Worm (Caenorhabditis elegans) whole organism, young adult: ENCODE data around the gene C08F11.3.

Experiments
- B0261.1 ChIP-seq: sonication (generic microtip); optimal IDR thresholded peaks from 2 replicates; lab custom pipeline; 2016; ENCODE audit warnings: mild to moderate bottlenecking, missing genetic modification characterization, moderate library complexity, missing compliant biosample characterization
- B0336.3 ChIP-seq: fragments of 200-800 bp; sonication (Bioruptor generic); IDR thresholded peaks from 2 replicates; pipeline ENCODE4 v1.3.6; 2022; ENCODE audit warnings: missing genetic modification characterization, missing compliant biosample characterization
- D2030.7 ChIP-seq: fragments of 200-800 bp; sonication (Bioruptor generic); IDR thresholded peaks from 2 replicates; pipeline ENCODE4 v1.3.6; 2022; ENCODE audit warnings: missing genetic modification reagents, missing genetic modification characterization, missing compliant biosample characterization
- F33H1.4 ChIP-seq: fragments of 200-800 bp; sonication (Bioruptor generic); IDR thresholded peaks from 2 replicates; pipeline ENCODE4 v1.3.6; 2022; ENCODE audit warnings: missing genetic modification reagents, missing genetic modification characterization, missing compliant biosample characterization
- F37B4.10 ChIP-seq: fragments of 200-800 bp; sonication (Bioruptor generic); IDR thresholded peaks from 2 replicates; pipeline ENCODE4 v1.3.6; 2022; ENCODE audit warnings: missing genetic modification characterization, missing compliant biosample characterization
- F39B2.1 ChIP-seq: fragments of 200-800 bp; sonication (Bioruptor generic); IDR thresholded peaks from 2 replicates; pipeline ENCODE4 v1.3.6; 2022; ENCODE audit warnings: missing genetic modification reagents, missing genetic modification characterization, missing compliant biosample characterization
- F49E8.2 ChIP-seq: sonication (generic microtip); optimal IDR thresholded peaks from 3 replicates; lab custom pipeline; 2017; ENCODE audit warnings: missing genetic modification characterization, mild to moderate bottlenecking, missing compliant biosample characterization, antibody characterized with exemption, moderate library complexity; ENCODE audit not compliant: insufficient read depth
- F55B11.4 ChIP-seq: sonication (generic microtip); optimal IDR thresholded peaks from 2 replicates; lab custom pipeline; 2016; ENCODE audit warnings: missing compliant biosample characterization, missing genetic modification characterization, borderline replicate concordance; ENCODE audit not compliant: insufficient read depth
- T26A5.8 ChIP-seq: sonication (generic microtip); optimal IDR thresholded peaks from 2 replicates; lab custom pipeline; 2016; ENCODE audit warnings: missing genetic modification characterization, missing compliant biosample characterization
- Y53G8AR.9 ChIP-seq: fragments of 200-800 bp; sonication (Bioruptor generic); conservative IDR thresholded peaks from 2 replicates; pipeline ENCODE4 v1.3.6; 2022; ENCODE audit warnings: missing genetic modification reagents, missing genetic modification characterization, missing compliant biosample characterization
- Y67H2A.10 ChIP-seq: fragments of 200-800 bp; sonication (Bioruptor generic); conservative IDR thresholded peaks from 2 replicates; pipeline ENCODE4 v1.3.6; 2022; ENCODE audit warnings: missing genetic modification reagents, missing genetic modification characterization, missing compliant biosample characterization
- Y79H2A.3 ChIP-seq: fragments of 200-800 bp; sonication (Bioruptor generic); conservative IDR thresholded peaks from 2 replicates; pipeline ENCODE4 v1.3.6; 2022; ENCODE audit warnings: missing genetic modification reagents, missing genetic modification characterization, missing compliant biosample characterization
- ZK185.1 ChIP-seq: sonication (generic microtip); optimal IDR thresholded peaks from 2 replicates; lab custom pipeline; 2016; ENCODE audit warnings: mild to moderate bottlenecking, missing genetic modification characterization, missing compliant biosample characterization; ENCODE audit not compliant: poor library complexity, severe bottlenecking
- atf-7 ChIP-seq: sonication (generic microtip); optimal IDR thresholded peaks from 2 replicates; lab custom pipeline; 2017; ENCODE audit warnings: mild to moderate bottlenecking, missing genetic modification characterization, missing compliant biosample characterization
- attf-6 ChIP-seq: fragments of 200-800 bp; sonication (Bioruptor generic); IDR thresholded peaks from 2 replicates; pipeline ENCODE4 v1.3.6; 2022; ENCODE audit warnings: missing genetic modification reagents, missing genetic modification characterization, missing compliant biosample characterization
- bed-1 ChIP-seq: fragments of 200-800 bp; sonication (Bioruptor generic); IDR thresholded peaks from 2 replicates; pipeline ENCODE4 v1.3.6; 2022; ENCODE audit warnings: missing genetic modification reagents, missing genetic modification characterization, missing compliant biosample characterization
- cebp-2 ChIP-seq: fragments of 200-800 bp; sonication (Bioruptor generic); IDR thresholded peaks from 2 replicates; pipeline ENCODE4 v1.3.6; 2022; ENCODE audit warnings: missing genetic modification characterization, missing compliant biosample characterization
- ceh-58 ChIP-seq: fragments of 200-800 bp; sonication (Bioruptor generic); IDR thresholded peaks from 2 replicates; pipeline ENCODE4 v1.3.6; 2022; ENCODE audit warnings: missing genetic modification characterization, missing compliant biosample characterization
- ceh-91 ChIP-seq: fragments of 200-800 bp; sonication (Bioruptor generic); IDR thresholded peaks from 2 replicates; pipeline ENCODE4 v1.3.6; 2022; ENCODE audit warnings: missing genetic modification reagents, missing genetic modification characterization, missing compliant biosample characterization
- dpff-1 ChIP-seq: sonication (generic microtip); optimal IDR thresholded peaks from 2 replicates; lab custom pipeline; 2017; ENCODE audit warnings: mild to moderate bottlenecking, missing genetic modification characterization, missing compliant biosample characterization
- efl-1 ChIP-seq: fragments of 150-350 bp; optimal IDR thresholded peaks from 2 replicates; lab custom pipeline; 2014; ENCODE audit warnings: missing biosample characterization, missing genetic modification reagents, missing genetic modification characterization
- ekl-4 ChIP-seq: fragments of 200-800 bp; sonication (Bioruptor generic); IDR thresholded peaks from 2 replicates; pipeline ENCODE4 v1.3.6; 2022; ENCODE audit warnings: missing genetic modification reagents, missing genetic modification characterization, missing compliant biosample characterization
- gei-17 ChIP-seq: fragments of 200-800 bp; sonication (Bioruptor generic); optimal IDR thresholded peaks from 2 replicates; lab custom pipeline; 2018; ENCODE audit warnings: mild to moderate bottlenecking, missing genetic modification characterization, missing compliant biosample characterization
- hlh-12 ChIP-seq: sonication (generic microtip); optimal IDR thresholded peaks from 2 replicates; lab custom pipeline; 2016; ENCODE audit warnings: missing genetic modification characterization, missing compliant biosample characterization
- hrde-1 ChIP-seq: sonication (generic microtip); optimal IDR thresholded peaks from 2 replicates; lab custom pipeline; 2016; ENCODE audit warnings: missing genetic modification characterization, mild to moderate bottlenecking, missing compliant biosample characterization, moderate library complexity, missing genotype, missing genetic modification reagents, borderline replicate concordance
- lin-26 ChIP-seq: fragments of 200-800 bp; sonication (Bioruptor generic); IDR thresholded peaks from 2 replicates; pipeline ENCODE4 v1.3.6; 2022; ENCODE audit warnings: missing genetic modification reagents, missing genetic modification characterization, missing compliant biosample characterization
- madf-10 ChIP-seq: sonication (generic microtip); optimal IDR thresholded peaks from 2 replicates; lab custom pipeline; 2016; ENCODE audit warnings: mild to moderate bottlenecking, missing genetic modification characterization, missing compliant biosample characterization
- madf-6 ChIP-seq: fragments of 200-800 bp; sonication (Bioruptor generic); IDR thresholded peaks from 2 replicates; pipeline ENCODE4 v1.3.6; 2022; ENCODE audit warnings: missing genetic modification reagents, missing genetic modification characterization, missing compliant biosample characterization
- madf-8 ChIP-seq: fragments of 200-800 bp; sonication (Bioruptor generic); conservative IDR thresholded peaks from 2 replicates; pipeline ENCODE4 v1.3.6; 2022; ENCODE audit warnings: missing genetic modification reagents, missing genetic modification characterization, missing compliant biosample characterization
- mel-28 ChIP-seq: sonication (generic microtip); optimal IDR thresholded peaks from 2 replicates; lab custom pipeline; 2016; ENCODE audit warnings: borderline replicate concordance, mild to moderate bottlenecking, missing genetic modification characterization, missing compliant biosample characterization
- nfya-1 ChIP-seq: sonication (generic microtip); optimal IDR thresholded peaks from 2 replicates; lab custom pipeline; 2017; ENCODE audit warnings: antibody characterized with exemption, missing compliant biosample characterization, missing genetic modification characterization, borderline replicate concordance; ENCODE audit not compliant: insufficient read depth
- nfya-2 ChIP-seq: fragments of 200-800 bp; sonication (Bioruptor generic); IDR thresholded peaks from 2 replicates; pipeline ENCODE4 v1.3.6; 2022; ENCODE audit warnings: missing genetic modification reagents, missing genetic modification characterization, missing compliant biosample characterization
- nhr-80 ChIP-seq: sonication (generic microtip); optimal IDR thresholded peaks from 2 replicates; lab custom pipeline; 2016; ENCODE audit warnings: missing genetic modification characterization, missing compliant biosample characterization
- rcor-1 ChIP-seq: fragments of 200-800 bp; sonication (Bioruptor generic); IDR thresholded peaks from 2 replicates; pipeline ENCODE4 v1.3.6; 2022; ENCODE audit warnings: missing genetic modification reagents, missing genetic modification characterization, missing compliant biosample characterization
- repo-1 ChIP-seq: sonication (generic microtip); optimal IDR thresholded peaks from 2 replicates; lab custom pipeline; 2017; ENCODE audit warnings: mild to moderate bottlenecking, missing genetic modification characterization, missing compliant biosample characterization
- sdz-38 ChIP-seq: sonication (generic microtip); optimal IDR thresholded peaks from 2 replicates; lab custom pipeline; 2016; ENCODE audit warnings: missing genotype, missing genetic modification characterization, missing compliant biosample characterization
- sea-2 ChIP-seq: fragments of 200-800 bp; sonication (Bioruptor generic); IDR thresholded peaks from 2 replicates; pipeline ENCODE4 v1.3.6; 2022; ENCODE audit warnings: missing genetic modification characterization, missing compliant biosample characterization
- snpc-1.3 ChIP-seq: sonication (generic microtip); optimal IDR thresholded peaks from 2 replicates; lab custom pipeline; 2017; ENCODE audit warnings: missing genetic modification characterization, mild to moderate bottlenecking, missing compliant biosample characterization, antibody characterized with exemption, moderate library complexity, missing genotype, missing genetic modification reagents; ENCODE audit not compliant: insufficient read depth
- snpc-4 ChIP-seq, 5 experiments: fragments of 150-350 bp in 1 of 5; sonication (generic microtip) in 4 of 5; optimal IDR thresholded peaks; 2 replicates each; lab custom pipeline; 2014 to 2018; ENCODE audit warnings: missing genetic modification characterization in 5 of 5, missing biosample characterization in 3 of 5, antibody characterized with exemption in 2 of 5, mild to moderate bottlenecking in 2 of 5, missing compliant biosample characterization in 2 of 5, missing genotype in 2 of 5, moderate library complexity in 2 of 5, missing genetic modification reagents in 1 of 5
- somi-1 ChIP-seq: fragments of 200-800 bp; sonication (Bioruptor generic); optimal IDR thresholded peaks from 2 replicates; lab custom pipeline; 2018; ENCODE audit warnings: mild to moderate bottlenecking, missing genetic modification characterization, missing compliant biosample characterization
- tbp1 ChIP-seq: fragments of 200-800 bp; sonication (Bioruptor generic); optimal IDR thresholded peaks from 2 replicates; lab custom pipeline; 2018; ENCODE audit warnings: mild to moderate bottlenecking, missing genetic modification characterization, missing compliant biosample characterization
- tlf-1 ChIP-seq: fragments of 200-800 bp; sonication (Bioruptor generic); optimal IDR thresholded peaks from 2 replicates; lab custom pipeline; 2018; ENCODE audit warnings: mild to moderate bottlenecking, missing genetic modification characterization, missing compliant biosample characterization
- unc-130 ChIP-seq: sonication (generic microtip); optimal IDR thresholded peaks from 2 replicates; lab custom pipeline; 2016; ENCODE audit warnings: missing genetic modification reagents, missing genetic modification characterization, missing compliant biosample characterization
- unc-62 ChIP-seq: fragments of 150-350 bp; optimal IDR thresholded peaks from 2 replicates; lab custom pipeline; 2014; ENCODE audit warnings: missing biosample characterization, missing genetic modification reagents, missing genetic modification characterization
- xnd-1 ChIP-seq: sonication (generic microtip); optimal IDR thresholded peaks from 2 replicates; lab custom pipeline; 2016; ENCODE audit warnings: missing genotype, missing genetic modification reagents, missing genetic modification characterization, missing compliant biosample characterization
- zim-3 ChIP-seq: sonication (generic microtip); optimal IDR thresholded peaks from 2 replicates; lab custom pipeline; 2017; ENCODE audit warnings: mild to moderate bottlenecking, missing genetic modification characterization, moderate library complexity, missing compliant biosample characterization
- ztf-18 ChIP-seq: sonication (generic microtip); optimal IDR thresholded peaks from 2 replicates; lab custom pipeline; 2016; ENCODE audit warnings: missing genotype, mild to moderate bottlenecking, missing genetic modification characterization, missing compliant biosample characterization
- ztf-25 ChIP-seq: fragments of 200-800 bp; sonication (Bioruptor generic); IDR thresholded peaks from 2 replicates; pipeline ENCODE4 v1.3.6; 2022; ENCODE audit warnings: missing genetic modification reagents, missing genetic modification characterization, missing compliant biosample characterization

Gene C08F11.3

ce11 chrIV:13665073-13665472, 45.8 kb downstream of the C08F11.3 start:
- TF ChIP-seq T26A5.8 (tag; lab: Kevin White, UChicago) (no peak), B0336.3 (no peak), unc-62 (GFP tag; lab: Kevin White, UChicago) (no peak), F33H1.4 (GFP tag; lab: Robert Waterston, UW) (no peak), madf-10 (tag; lab: Kevin White, UChicago) (no peak), Y53G8AR.9 (no peak), nhr-80 (no peak), ceh-91 (GFP tag; lab: Robert Waterston, UW) (no peak), F49E8.2 (tag; lab: Kevin White, UChicago) (no peak), B0261.1 (tag; lab: Kevin White, UChicago) (no peak), ZK185.1 (tag; lab: Kevin White, UChicago) (no peak), madf-6 (GFP tag; lab: Robert Waterston, UW) (peak; percentile 15; the same call in 1 of the 2 replicates), ztf-18 (tag; lab: Kevin White, UChicago) (no peak), lin-26 (GFP tag; lab: Robert Waterston, UW) (no peak), ceh-58 (GFP tag; lab: Robert Waterston, UW) (no peak), hrde-1 (no peak), mel-28 (no peak), rcor-1 (GFP tag; lab: Robert Waterston, UW) (no peak), F55B11.4 (tag; lab: Kevin White, UChicago) (no peak), hlh-12 (tag; lab: Kevin White, UChicago) (no peak), nfya-2 (GFP tag; lab: Robert Waterston, UW) (no peak), somi-1 (GFP tag; lab: Kevin White, UChicago) (no peak), Y67H2A.10 (GFP tag; lab: Robert Waterston, UW) (no peak), F39B2.1 (no peak), tbp1 (GFP tag; lab: Kevin White, UChicago) (peak; percentile 26), zim-3 (tag; lab: Kevin White, UChicago) (no peak), sdz-38 (tag; lab: Kevin White, UChicago) (no peak), unc-130 (GFP tag; lab: Kevin White, UChicago) (no peak), nfya-1 (tag; lab: Kevin White, UChicago) (no peak), Y79H2A.3 (GFP tag; lab: Robert Waterston, UW) (0 out of 2 replicates have a peak, but pooled peaks have one; percentile 66), attf-6 (GFP tag; lab: Robert Waterston, UW) (peak; percentile 81), ekl-4 (peak; percentile 20; the same call in 1 of the 2 replicates), snpc-4 (GFP tag; optimal IDR thresholded peaks at IDR 0.05; lab: Kevin White, UChicago) (peak; percentile 41), snpc-4 (tag; optimal IDR thresholded peaks at IDR 0.05; lab: Kevin White, UChicago) (peak in 2 of 4 experiments; percentile 39 to 86), tlf-1 (GFP tag; lab: Kevin White, UChicago) (no peak), snpc-1.3 (peak; percentile 32)

DNA sequence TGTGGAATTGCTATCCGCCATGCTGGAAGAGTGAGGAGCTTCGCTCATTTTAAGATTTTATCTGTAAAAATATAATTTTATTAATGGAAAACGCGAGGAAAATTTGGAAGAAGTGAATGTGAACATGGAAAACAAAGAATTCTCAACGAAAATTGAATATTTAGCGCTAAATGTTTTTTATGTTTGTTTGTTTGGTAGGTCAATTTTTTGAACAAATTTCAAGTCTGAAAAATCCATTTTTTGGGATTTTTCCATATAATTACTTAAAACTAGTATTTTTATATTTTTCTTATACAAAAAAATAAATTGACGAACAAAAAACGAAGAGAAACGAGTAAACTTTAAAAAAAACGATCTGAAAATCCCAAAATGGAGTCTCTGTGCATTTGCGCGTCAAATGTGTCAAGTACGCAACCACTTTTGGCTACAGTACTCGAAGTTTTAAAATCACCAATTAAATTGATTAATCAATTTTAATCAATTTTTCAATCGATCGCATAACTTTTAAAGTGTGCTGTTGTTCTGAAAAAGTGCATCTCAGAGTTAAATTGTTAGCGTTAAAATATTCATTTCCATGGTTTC, 47.6 kb downstream of the C08F11.3 start, which contains the start of gene fbxa-215:
Gene fbxa-215 (minus strand): TSS at position 61 of the 582 bp plus-strand sequence.
- TF ChIP-seq repo-1 (tag; lab: Kevin White, UChicago) (no peak), rcor-1 (GFP tag; lab: Robert Waterston, UW) (no peak), bed-1 (GFP tag; lab: Robert Waterston, UW) (no peak), snpc-4 (GFP tag; optimal IDR thresholded peaks at IDR 0.05; lab: Kevin White, UChicago) (peak; percentile 57), snpc-4 (tag; optimal IDR thresholded peaks at IDR 0.05; lab: Kevin White, UChicago) (peak in 3 of 4 experiments; percentile 62 to 88 (median 82)), madf-8 (GFP tag; lab: Robert Waterston, UW) (peak; percentile 65), dpff-1 (no peak), F37B4.10 (GFP tag; lab: Robert Waterston, UW) (no peak), cebp-2 (GFP tag; lab: Robert Waterston, UW) (no peak), efl-1 (GFP tag; lab: Kevin White, UChicago) (peak; percentile 58), atf-7 (tag; lab: Kevin White, UChicago) (no peak), xnd-1 (tag; lab: Kevin White, UChicago) (peak; percentile 47), F55B11.4 (tag; lab: Kevin White, UChicago) (no peak), D2030.7 (GFP tag; lab: Robert Waterston, UW) (no peak), gei-17 (no peak), sea-2 (GFP tag; lab: Robert Waterston, UW) (no peak), ztf-25 (GFP tag; lab: Robert Waterston, UW) (no peak)
